Fruit fly (Drosophila melanogaster) whole organism, adult: ENCODE results near the gene CG6136.

ENCODE experiments used
- CG11617 ChIP-seq: fragments of 200-800 bp; sonication (Bioruptor generic); optimal IDR thresholded peaks from 2 replicates; lab custom pipeline; 2017; ENCODE audit warnings: mild to moderate bottlenecking, missing biosample characterization, missing genetic modification reagents, missing genetic modification characterization
- CG12768 ChIP-seq: fragments of 200-800 bp; sonication (Bioruptor generic); optimal IDR thresholded peaks from 2 replicates; lab custom pipeline; 2017; ENCODE audit warnings: missing biosample characterization, missing genetic modification characterization, mild to moderate bottlenecking, moderate library complexity, missing genetic modification reagents
- CG14711 ChIP-seq: fragments of 200-800 bp; sonication (Bioruptor generic); optimal IDR thresholded peaks from 2 replicates; lab custom pipeline; 2018; ENCODE audit warnings: missing biosample characterization, mild to moderate bottlenecking, missing genetic modification characterization, moderate library complexity
- CG1620 ChIP-seq: fragments of 200-800 bp; sonication (Bioruptor generic); optimal IDR thresholded peaks from 2 replicates; lab custom pipeline; 2016; ENCODE audit warnings: missing biosample characterization, missing genetic modification characterization
- CG33017 ChIP-seq: fragments of 200-800 bp; sonication (Bioruptor generic); optimal IDR thresholded peaks from 2 replicates; lab custom pipeline; 2018; ENCODE audit warnings: missing biosample characterization, mild to moderate bottlenecking, missing genetic modification characterization, moderate library complexity
- CG5204 ChIP-seq: fragments of 200-800 bp; sonication (Bioruptor generic); optimal IDR thresholded peaks from 2 replicates; lab custom pipeline; 2016; ENCODE audit warnings: missing biosample characterization, missing genetic modification characterization
- CG7045 ChIP-seq: fragments of 200-800 bp; sonication (Bioruptor generic); optimal IDR thresholded peaks from 2 replicates; lab custom pipeline; 2017; ENCODE audit warnings: missing biosample characterization, mild to moderate bottlenecking, missing genetic modification characterization
- CG7101 ChIP-seq: fragments of 200-800 bp; sonication (Bioruptor generic); optimal IDR thresholded peaks from 2 replicates; lab custom pipeline; 2018; ENCODE audit warnings: missing biosample characterization, mild to moderate bottlenecking, missing genetic modification characterization, moderate library complexity
- Clk ChIP-seq: fragments of 200-800 bp; sonication (Bioruptor generic); optimal IDR thresholded peaks from 2 replicates; lab custom pipeline; 2017; ENCODE audit warnings: missing biosample characterization, missing genetic modification characterization
- Crg-1 ChIP-seq: fragments of 200-800 bp; sonication (Bioruptor generic); optimal IDR thresholded peaks from 2 replicates; lab custom pipeline; 2016; ENCODE audit warnings: missing biosample characterization, missing genetic modification characterization
- Hr96 ChIP-seq: fragments of 200-800 bp; sonication (Bioruptor generic); optimal IDR thresholded peaks from 2 replicates; lab custom pipeline; 2016; ENCODE audit warnings: missing biosample characterization, missing genetic modification characterization
- Mnt ChIP-seq: fragments of 200-800 bp; sonication (Bioruptor generic); optimal IDR thresholded peaks from 2 replicates; lab custom pipeline; 2016; ENCODE audit warnings: missing biosample characterization, mild to moderate bottlenecking, missing genetic modification characterization
- bab1 ChIP-seq: fragments of 200-800 bp; sonication (Bioruptor generic); optimal IDR thresholded peaks from 3 replicates; lab custom pipeline; 2019; ENCODE audit warnings: missing biosample characterization, mild to moderate bottlenecking, missing genetic modification characterization, moderate library complexity
- cic ChIP-seq: fragments of 200-800 bp; sonication (Bioruptor generic); optimal IDR thresholded peaks from 2 replicates; lab custom pipeline; 2017; ENCODE audit warnings: missing biosample characterization, mild to moderate bottlenecking, missing genetic modification characterization, moderate library complexity
- cnc ChIP-seq, 2 experiments: fragments of >200 bp; optimal IDR thresholded peaks; 2 replicates each; lab custom pipeline; 2017
- kay ChIP-seq: fragments of 200-800 bp; sonication (Bioruptor generic); peaks from one replicate; lab custom pipeline; 2016; ENCODE audit warnings: missing biosample characterization, missing genetic modification characterization, borderline replicate concordance
- ovo ChIP-seq: fragments of 200-800 bp; sonication (Bioruptor generic); optimal IDR thresholded peaks from 2 replicates; lab custom pipeline; 2016; ENCODE audit warnings: missing biosample characterization, missing genetic modification characterization
- pad ChIP-seq: fragments of 200-800 bp; sonication (Bioruptor generic); optimal IDR thresholded peaks from 3 replicates; lab custom pipeline; 2017; ENCODE audit warnings: missing biosample characterization, missing genetic modification characterization, mild to moderate bottlenecking, moderate library complexity, missing genetic modification reagents
- tj ChIP-seq: fragments of 200-800 bp; sonication (Bioruptor generic); optimal IDR thresholded peaks from 3 replicates; lab custom pipeline; 2017; ENCODE audit warnings: missing biosample characterization, mild to moderate bottlenecking, missing genetic modification characterization, moderate library complexity
- toe ChIP-seq: fragments of 200-800 bp; sonication (Bioruptor generic); optimal IDR thresholded peaks from 2 replicates; lab custom pipeline; 2016; ENCODE audit warnings: missing biosample characterization, missing genetic modification characterization

Gene CG6136

DNA sequence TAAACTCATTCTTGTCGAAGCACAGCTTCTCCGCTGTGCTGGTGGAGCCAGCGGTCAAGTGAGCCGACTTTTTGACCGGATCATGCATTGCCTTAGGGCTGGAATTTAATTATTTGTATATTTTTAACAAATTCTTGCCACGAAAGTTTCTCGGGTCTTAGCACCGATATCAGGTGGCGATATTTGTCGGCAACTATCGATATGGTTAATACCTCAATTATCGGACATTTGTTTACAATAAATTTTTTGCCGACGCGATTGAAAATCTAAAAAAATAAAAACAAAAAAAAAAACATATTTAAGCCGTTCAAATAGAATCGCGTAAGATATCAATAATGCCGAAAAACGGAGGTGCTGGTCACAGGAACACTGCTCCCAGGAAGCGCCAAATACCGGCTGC, 10.5 kb downstream of the CG6136 start, which contains the start of the genes Cog2 and Trax:
Gene Cog2 (minus strand): TSS at position 168 of the 400 bp plus-strand sequence.
Gene Trax (plus strand): TSS at position 203 of the 400 bp plus-strand sequence.
- TF ChIP-seq Hr96 (GFP tag; lab: Kevin White, UChicago) (no peak), CG7045 (no peak), CG1620 (GFP tag; lab: Kevin White, UChicago) (no peak), CG11617 (no peak), bab1 (peak; percentile 19), CG33017 (tag; lab: Kevin White, UChicago) (no peak), CG7101 (no peak), cnc (optimal IDR thresholded peaks at IDR 0.05; lab: Kevin White, UChicago) (no peak), tj (GFP tag; lab: Kevin White, UChicago) (peak; percentile 80), CG12768 (GFP tag; lab: Kevin White, UChicago) (no peak)

DNA sequence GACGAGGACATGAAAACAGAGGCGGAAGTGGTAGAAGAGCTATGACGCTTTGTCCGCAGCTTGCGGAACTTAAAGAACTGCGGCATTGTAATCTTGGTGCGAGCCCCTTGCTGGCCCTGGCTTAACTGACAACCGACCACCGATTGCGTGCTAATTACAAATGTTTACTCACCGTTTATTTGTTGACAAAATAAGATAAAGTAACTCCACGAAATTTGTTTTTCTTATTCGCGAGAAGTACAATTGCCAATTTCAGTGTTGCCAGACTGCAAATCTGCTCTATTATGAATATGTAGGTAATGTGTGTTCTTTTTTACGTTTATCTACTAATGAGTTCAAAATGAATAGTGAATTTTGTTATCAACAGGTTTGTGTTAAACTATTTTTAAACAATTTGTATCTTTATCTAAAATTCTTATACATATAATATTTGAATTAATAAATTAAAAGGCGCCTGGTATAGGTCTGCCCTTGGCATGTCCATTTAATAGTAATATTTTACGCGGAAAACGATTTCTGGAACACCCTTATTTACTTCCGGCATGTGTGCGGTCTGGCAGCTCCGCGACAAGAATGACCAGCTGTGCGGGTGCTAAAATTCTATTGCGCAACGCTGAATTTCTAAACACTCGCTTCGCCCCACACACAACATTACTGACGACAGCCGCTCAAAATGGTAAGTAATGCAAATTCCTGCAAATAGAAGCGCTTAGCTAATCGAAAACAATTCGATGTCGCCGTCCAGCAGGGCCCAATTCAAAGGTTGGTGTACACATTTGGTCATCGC, 15.2 kb downstream of the CG6136 start, which contains the start of the genes Atg4b and Hibch:
Gene Atg4b (minus strand): TSS at position 280 of the 787 bp plus-strand sequence.
Gene Hibch (plus strand): TSS at position 585 of the 787 bp plus-strand sequence.
- TF ChIP-seq CG7045 (peak; percentile 83), CG1620 (GFP tag; lab: Kevin White, UChicago) (peak; percentile 67), toe (GFP tag; lab: Kevin White, UChicago) (no peak), ovo (GFP tag; lab: Kevin White, UChicago) (peak; percentile 67), Mnt (GFP tag; lab: Kevin White, UChicago) (peak; percentile 63), tj (GFP tag; lab: Kevin White, UChicago) (no peak), Hr96 (GFP tag; lab: Kevin White, UChicago) (no peak), pad (GFP tag; lab: Kevin White, UChicago) (peak; percentile 79), CG12768 (GFP tag; lab: Kevin White, UChicago) (peak; percentile 90), bab1 (peak; percentile 88), CG11617 (peak; percentile 86), kay (no peak), cic (GFP tag; lab: Kevin White, UChicago) (peak; percentile 76), CG5204 (GFP tag; lab: Kevin White, UChicago) (no peak), CG33017 (tag; lab: Kevin White, UChicago) (peak; percentile 77), cnc (optimal IDR thresholded peaks at IDR 0.05; lab: Kevin White, UChicago) (no peak), Clk (peak; percentile 79), CG14711 (peak; percentile 84), Crg-1 (GFP tag; lab: Kevin White, UChicago) (peak; percentile 79), CG7101 (peak; percentile 88)

DNA sequence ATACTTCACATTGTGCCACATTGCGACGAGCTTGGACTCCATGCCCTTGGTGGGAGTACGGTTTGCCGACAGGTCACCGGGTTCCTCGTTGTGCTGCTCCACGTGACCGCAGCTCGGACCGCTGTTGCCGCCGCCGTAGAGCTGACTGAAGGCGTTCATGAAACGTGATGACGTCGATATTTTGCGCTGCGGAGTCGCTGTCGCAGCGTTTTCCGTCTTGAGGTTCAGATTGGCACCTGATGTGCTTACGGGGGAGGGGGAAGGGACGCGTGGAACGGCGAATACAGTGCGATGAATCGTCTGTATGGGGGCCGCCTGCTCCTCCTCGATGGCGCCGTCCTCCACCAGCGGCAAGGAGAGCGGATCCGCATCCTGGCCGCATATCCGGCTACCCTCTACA, 15.9 kb downstream of the CG6136 start:
- TF ChIP-seq tj (GFP tag; lab: Kevin White, UChicago) (peak; percentile 100), Mnt (GFP tag; lab: Kevin White, UChicago) (peak; percentile 10), Clk (no peak)

DNA sequence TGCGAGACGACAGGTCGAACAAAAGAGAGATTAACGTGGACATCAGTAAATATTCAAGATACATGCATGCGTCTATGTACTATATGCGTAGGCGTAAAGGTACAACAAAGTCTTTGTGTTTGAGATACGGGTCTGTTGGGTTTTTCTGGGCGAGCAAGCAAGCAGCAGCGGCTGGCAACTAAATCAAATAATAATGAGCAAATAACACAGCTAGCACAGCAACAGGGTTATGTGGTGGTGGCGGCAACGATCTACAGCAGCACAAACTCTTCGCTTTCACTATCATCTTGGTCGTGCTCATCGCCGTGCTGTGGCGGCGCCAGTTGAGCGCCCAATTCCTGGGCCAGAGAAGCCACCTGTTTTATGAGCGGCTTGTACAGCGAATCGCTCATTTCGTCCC, 18.0 kb downstream of the CG6136 start:
- TF ChIP-seq Mnt (GFP tag; lab: Kevin White, UChicago), result no peak
- no peak for TF ChIP-seq Clk
- TF ChIP-seq CG14711, result no peak
- no peak for TF ChIP-seq CG33017 (tag; lab: Kevin White, UChicago)
- no peak for TF ChIP-seq tj (GFP tag; lab: Kevin White, UChicago)
- no peak for TF ChIP-seq cic (GFP tag; lab: Kevin White, UChicago)
- no peak for TF ChIP-seq Hr96 (GFP tag; lab: Kevin White, UChicago)
- no peak for TF ChIP-seq CG7045
- TF ChIP-seq bab1, result no peak
- TF ChIP-seq CG12768 (GFP tag; lab: Kevin White, UChicago), result no peak
- no peak for TF ChIP-seq CG1620 (GFP tag; lab: Kevin White, UChicago)

dm6 chr3R:15350993-15351426, 21.0 kb downstream of the CG6136 start, which contains the start of the genes Trs33 and Tmtc4:
Gene Trs33, minus strand, starts transcription at chr3R:15350995.
Gene Tmtc4, plus strand, starts transcription at chr3R:15351225.
- TF ChIP-seq ovo (GFP tag; lab: Kevin White, UChicago) (no peak), kay (no peak), CG14711 (peak; percentile 69), pad (GFP tag; lab: Kevin White, UChicago) (peak; percentile 45), CG7045 (no peak), CG33017 (tag; lab: Kevin White, UChicago) (peak; percentile 38), Clk (no peak), CG5204 (GFP tag; lab: Kevin White, UChicago) (no peak), CG11617 (peak; percentile 72), bab1 (peak; percentile 74), toe (GFP tag; lab: Kevin White, UChicago) (no peak), Hr96 (GFP tag; lab: Kevin White, UChicago) (no peak), cic (GFP tag; lab: Kevin White, UChicago) (peak; percentile 27), cnc (optimal IDR thresholded peaks at IDR 0.05; lab: Kevin White, UChicago) (no peak), CG12768 (GFP tag; lab: Kevin White, UChicago) (peak; percentile 30), Crg-1 (GFP tag; lab: Kevin White, UChicago) (peak; percentile 0), CG7101 (peak; percentile 72), tj (GFP tag; lab: Kevin White, UChicago) (peak; percentile 40), Mnt (GFP tag; lab: Kevin White, UChicago) (peak; percentile 28), CG1620 (GFP tag; lab: Kevin White, UChicago) (peak; percentile 31)

DNA sequence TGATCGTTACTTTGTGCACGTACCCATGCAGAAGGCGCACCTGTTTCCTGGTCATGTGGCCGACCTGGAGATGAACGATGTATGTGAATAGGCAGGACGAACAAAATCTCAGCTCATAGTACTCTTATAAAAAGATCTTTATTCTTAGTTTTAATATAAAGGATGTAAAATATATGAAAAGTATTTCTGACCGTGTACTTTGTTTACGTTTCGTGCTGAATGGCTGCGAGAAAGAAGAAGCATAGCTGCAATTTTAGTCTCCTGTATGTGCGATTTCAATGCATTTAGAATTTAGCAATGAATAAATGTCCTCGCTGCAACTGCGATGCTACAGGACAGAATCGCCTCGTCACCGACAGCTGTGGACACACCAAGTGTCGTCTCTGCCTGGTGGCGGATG, 24.2 kb downstream of the CG6136 start, which contains the start of the genes CG42726 and CG42727:
Gene CG42726 (plus strand): TSS at position 227 of the 400 bp plus-strand sequence.
Gene CG42727 (plus strand): TSS at position 227 of the 400 bp plus-strand sequence.
- TF ChIP-seq CG1620 (GFP tag; lab: Kevin White, UChicago) (no peak), kay (no peak), CG33017 (tag; lab: Kevin White, UChicago) (no peak), Hr96 (GFP tag; lab: Kevin White, UChicago) (no peak), cic (GFP tag; lab: Kevin White, UChicago) (no peak), Crg-1 (GFP tag; lab: Kevin White, UChicago) (no peak), CG12768 (GFP tag; lab: Kevin White, UChicago) (no peak), Mnt (GFP tag; lab: Kevin White, UChicago) (peak; percentile 34), CG7101 (peak; percentile 36), bab1 (peak; percentile 55), CG7045 (no peak), toe (GFP tag; lab: Kevin White, UChicago) (no peak), tj (GFP tag; lab: Kevin White, UChicago) (peak; percentile 1), Clk (no peak), CG5204 (GFP tag; lab: Kevin White, UChicago) (no peak), pad (GFP tag; lab: Kevin White, UChicago) (no peak), CG11617 (peak; percentile 26), ovo (GFP tag; lab: Kevin White, UChicago) (no peak), CG14711 (peak; percentile 17), cnc (optimal IDR thresholded peaks at IDR 0.05; lab: Kevin White, UChicago) (no peak)
